Worm (Caenorhabditis elegans) whole organism, L2 larva: ENCODE measurements around the gene C07E3.8.

Experiments
- F13H6.1 ChIP-seq: sonication (generic microtip); optimal IDR thresholded peaks from 2 replicates; lab custom pipeline; 2016; ENCODE audit warnings: missing genetic modification characterization, missing compliant biosample characterization
- R02D3.7 ChIP-seq: fragments of 150-350 bp; optimal IDR thresholded peaks from 2 replicates; lab custom pipeline; 2014; ENCODE audit warnings: missing biosample characterization, missing genetic modification characterization
- Y55F3AM.14 ChIP-seq: fragments of 200-800 bp; sonication (Bioruptor generic); optimal IDR thresholded peaks from 2 replicates; lab custom pipeline; 2018; ENCODE audit warnings: mild to moderate bottlenecking, missing genetic modification characterization, missing compliant biosample characterization
- ZK546.5 ChIP-seq: sonication (generic microtip); optimal IDR thresholded peaks from 2 replicates; lab custom pipeline; 2017; ENCODE audit warnings: missing biosample characterization, missing genetic modification characterization
- ama-1 ChIP-seq: fragments of 150-350 bp; optimal IDR thresholded peaks from 2 replicates; lab custom pipeline; 2018; ENCODE audit warnings: inconsistent platforms
- ceh-16 ChIP-seq: fragments of 150-350 bp; optimal IDR thresholded peaks from 2 replicates; lab custom pipeline; 2014; ENCODE audit warnings: missing biosample characterization, missing genetic modification characterization
- crh-2 ChIP-seq: sonication (generic microtip); optimal IDR thresholded peaks from 2 replicates; lab custom pipeline; 2017; ENCODE audit warnings: missing biosample characterization, missing genetic modification characterization
- dmd-4 ChIP-seq: sonication (generic microtip); optimal IDR thresholded peaks from 2 replicates; lab custom pipeline; 2017; ENCODE audit warnings: missing biosample characterization, missing genetic modification characterization
- egl-27 ChIP-seq: sonication (generic microtip); optimal IDR thresholded peaks from 3 replicates; lab custom pipeline; 2017; ENCODE audit warnings: missing biosample characterization, missing genetic modification reagents, missing genetic modification characterization
- elt-1 ChIP-seq: fragments of 150-350 bp; optimal IDR thresholded peaks from 2 replicates; lab custom pipeline; 2014; ENCODE audit warnings: missing biosample characterization, missing genetic modification characterization
- elt-3 ChIP-seq: sonication (generic microtip); optimal IDR thresholded peaks from 2 replicates; lab custom pipeline; 2017; ENCODE audit warnings: missing biosample characterization, missing genetic modification characterization
- fos-1 ChIP-seq: fragments of 150-350 bp; optimal IDR thresholded peaks from 2 replicates; lab custom pipeline; 2014; ENCODE audit warnings: missing biosample characterization, missing genetic modification characterization
- gmeb-1 ChIP-seq: fragments of 150-350 bp; optimal IDR thresholded peaks from 2 replicates; lab custom pipeline; 2014; ENCODE audit warnings: missing biosample characterization, missing genetic modification characterization
- lin-11 ChIP-seq: fragments of 150-350 bp; sonication (generic microtip); optimal IDR thresholded peaks from 2 replicates; lab custom pipeline; 2014; ENCODE audit warnings: missing biosample characterization, missing genetic modification characterization, inconsistent platforms, mixed read lengths
- lin-13 ChIP-seq: fragments of 150-350 bp; optimal IDR thresholded peaks from 2 replicates; lab custom pipeline; 2014; ENCODE audit warnings: missing biosample characterization, missing genetic modification reagents, missing genetic modification characterization
- lsy-2 ChIP-seq, 2 experiments: fragments of 150-350 bp in 1 of 2; sonication (generic microtip) in 1 of 2; optimal IDR thresholded peaks; 2 replicates each; lab custom pipeline; 2014 to 2017; ENCODE audit warnings: missing biosample characterization in 2 of 2, missing genetic modification characterization in 2 of 2
- mab-5 ChIP-seq: fragments of 150-350 bp; optimal IDR thresholded peaks from 2 replicates; lab custom pipeline; 2014; ENCODE audit warnings: missing biosample characterization, missing genetic modification characterization
- mdl-1 ChIP-seq, 2 experiments: fragments of 150-350 bp in 1 of 2; sonication (generic microtip) in 1 of 2; optimal IDR thresholded peaks; 2 replicates each; lab custom pipeline; 2017; ENCODE audit warnings: missing biosample characterization in 2 of 2, missing genetic modification characterization in 2 of 2
- nhr-11 ChIP-seq: fragments of 150-350 bp; optimal IDR thresholded peaks from 2 replicates; lab custom pipeline; 2014; ENCODE audit warnings: missing biosample characterization, missing genetic modification characterization
- nhr-21 ChIP-seq: fragments of 150-350 bp; optimal IDR thresholded peaks from 2 replicates; lab custom pipeline; 2014; ENCODE audit warnings: missing biosample characterization, missing genetic modification characterization
- nhr-23 ChIP-seq: fragments of 150-350 bp; optimal IDR thresholded peaks from 2 replicates; lab custom pipeline; 2014; ENCODE audit warnings: missing biosample characterization, missing genetic modification reagents, missing genetic modification characterization
- nhr-25 ChIP-seq: fragments of 150-350 bp; sonication (generic microtip); optimal IDR thresholded peaks from 3 replicates; lab custom pipeline; 2014; ENCODE audit warnings: missing biosample characterization, missing genetic modification characterization
- nhr-77 ChIP-seq: fragments of 150-350 bp; optimal IDR thresholded peaks from 2 replicates; lab custom pipeline; 2014; ENCODE audit warnings: missing biosample characterization, missing genetic modification characterization
- sem-4 ChIP-seq: fragments of 150-350 bp; optimal IDR thresholded peaks from 2 replicates; lab custom pipeline; 2014; ENCODE audit warnings: missing biosample characterization, missing genetic modification reagents, missing genetic modification characterization
- skn-1 ChIP-seq: sonication (generic microtip); optimal IDR thresholded peaks from 2 replicates; lab custom pipeline; 2017; ENCODE audit warnings: missing biosample characterization, missing genetic modification characterization
- sma-3 ChIP-seq: sonication (generic microtip); optimal IDR thresholded peaks from 2 replicates; lab custom pipeline; 2016; ENCODE audit warnings: missing genetic modification reagents, missing genetic modification characterization, missing compliant biosample characterization
- snpc-4 ChIP-seq: fragments of 150-350 bp; optimal IDR thresholded peaks from 2 replicates; lab custom pipeline; 2014; ENCODE audit warnings: missing biosample characterization, missing genetic modification characterization
- unc-39 ChIP-seq: fragments of 150-350 bp; optimal IDR thresholded peaks from 2 replicates; lab custom pipeline; 2014; ENCODE audit warnings: missing biosample characterization, missing genetic modification characterization
- unc-62 ChIP-seq: fragments of 150-350 bp; optimal IDR thresholded peaks from 2 replicates; lab custom pipeline; 2014; ENCODE audit warnings: missing biosample characterization, missing genetic modification reagents, missing genetic modification characterization
- zag-1 ChIP-seq: fragments of 150-350 bp; optimal IDR thresholded peaks from 2 replicates; lab custom pipeline; 2014; ENCODE audit warnings: missing biosample characterization, missing genetic modification characterization
- ztf-1 ChIP-seq: fragments of 200-800 bp; sonication (Bioruptor generic); conservative IDR thresholded peaks from 2 replicates; pipeline ENCODE4 v1.3.6; 2022; ENCODE audit warnings: missing genetic modification characterization, missing compliant biosample characterization
- ztf-4 ChIP-seq: fragments of 150-350 bp; optimal IDR thresholded peaks from 2 replicates; lab custom pipeline; 2014; ENCODE audit warnings: missing biosample characterization, missing genetic modification characterization

Gene C07E3.8

ce11 chrII:10303663-10304115, 48.4 kb upstream of the C07E3.8 start, which contains the start of gene vha-9 (continued):
- TF ChIP-seq elt-1 (tag; lab: Kevin White, UChicago) (no peak), ztf-1 (GFP tag; lab: Robert Waterston, UW) (no peak), unc-39 (tag; lab: Kevin White, UChicago) (no peak), ceh-16 (no peak)

- TF ChIP-seq mab-5 = no peak
- no peak for TF ChIP-seq fos-1
- TF ChIP-seq R02D3.7 (tag; lab: Kevin White, UChicago) = no peak
- TF ChIP-seq snpc-4 (tag; lab: Kevin White, UChicago) = no peak
- no peak for TF ChIP-seq nhr-11 (tag; lab: Kevin White, UChicago)
- no peak for TF ChIP-seq sma-3 (GFP tag; lab: Kevin White, UChicago)
- no peak for TF ChIP-seq egl-27 (tag; lab: Kevin White, UChicago)
- TF ChIP-seq mdl-1 (tag; optimal IDR thresholded peaks at IDR 0.05; lab: Kevin White, UChicago) = no peak
- no peak for TF ChIP-seq ama-1 (lab: Kevin White, UChicago)
- no peak for TF ChIP-seq unc-39 (tag; lab: Kevin White, UChicago)
- TF ChIP-seq lin-13 (GFP tag; lab: Kevin White, UChicago) = no peak
- TF ChIP-seq ztf-4 (tag; lab: Kevin White, UChicago) = no peak
- TF ChIP-seq skn-1 (tag; lab: Kevin White, UChicago) = no peak
- no peak for TF ChIP-seq Y55F3AM.14 (GFP tag; lab: Kevin White, UChicago)
- no peak for TF ChIP-seq lsy-2 (tag; optimal IDR thresholded peaks at IDR 0.05; lab: Kevin White, UChicago)
Measured at ce11 chrII:10308726-10309125, 43.3 kb upstream of the C07E3.8 start, which contains the start of gene gcy-4. TSS of gene gcy-4 (minus strand) at chrII:10308826.

- no peak for TF ChIP-seq lin-13 (GFP tag; lab: Kevin White, UChicago)
- TF ChIP-seq lsy-2 (tag; optimal IDR thresholded peaks at IDR 0.05; lab: Kevin White, UChicago) = no peak
- TF ChIP-seq zag-1 (tag; lab: Kevin White, UChicago) = no peak
- no peak for TF ChIP-seq unc-39 (tag; lab: Kevin White, UChicago)
- no peak for TF ChIP-seq ztf-4 (tag; lab: Kevin White, UChicago)
- TF ChIP-seq egl-27 (tag; lab: Kevin White, UChicago) = no peak
- TF ChIP-seq gmeb-1 = no peak
- no peak for TF ChIP-seq nhr-77 (tag; lab: Kevin White, UChicago)
- no peak for TF ChIP-seq Y55F3AM.14 (GFP tag; lab: Kevin White, UChicago)
- TF ChIP-seq fos-1 = no peak
- TF ChIP-seq, all 48 proteins: peak for 0
Measured at ce11 chrII:10309337-10309736, 42.7 kb upstream of the C07E3.8 start, which contains the start of gene ZK970.8. TSS of gene ZK970.8 (plus strand) at chrII:10309637.

- TF ChIP-seq sma-3 (GFP tag; lab: Kevin White, UChicago) (peak; percentile 84), egl-27 (tag; lab: Kevin White, UChicago) (peak; percentile 6), nhr-21 (tag; lab: Kevin White, UChicago) (no peak)
Measured at ce11 chrII:10311973-10312372, 40.1 kb upstream of the C07E3.8 start, which contains the start of gene srlf-34. TSS of gene srlf-34 (plus strand) at chrII:10312293.

ce11 chrII:10315252-10315651, 36.8 kb upstream of the C07E3.8 start, which contains the start of gene idpp-8:
TSS of gene idpp-8 (plus strand) at chrII:10315552.
- no peak for TF ChIP-seq mdl-1 (tag; optimal IDR thresholded peaks at IDR 0.05; lab: Kevin White, UChicago)
- no peak for TF ChIP-seq ztf-4 (tag; lab: Kevin White, UChicago)
- TF ChIP-seq nhr-25 (tag; lab: Kevin White, UChicago) = no peak
- TF ChIP-seq egl-27 (tag; lab: Kevin White, UChicago) = no peak
- TF ChIP-seq unc-62 (GFP tag; lab: Kevin White, UChicago) = no peak
- no peak for TF ChIP-seq lin-11
- no peak for TF ChIP-seq nhr-23
- no peak for TF ChIP-seq elt-3
- no peak for TF ChIP-seq sem-4 (tag; lab: Kevin White, UChicago)
- TF ChIP-seq ZK546.5 (tag; lab: Kevin White, UChicago) = no peak
- no peak for TF ChIP-seq F13H6.1 (tag; lab: Kevin White, UChicago)
- TF ChIP-seq nhr-77 (tag; lab: Kevin White, UChicago) = no peak
- TF ChIP-seq dmd-4 (tag; lab: Kevin White, UChicago) = no peak
- TF ChIP-seq unc-39 (tag; lab: Kevin White, UChicago) = no peak
- no peak for TF ChIP-seq crh-2
- no peak for TF ChIP-seq sma-3 (GFP tag; lab: Kevin White, UChicago)
- no peak for TF ChIP-seq zag-1 (tag; lab: Kevin White, UChicago)
